Fruit fly (Drosophila melanogaster): Measurements from ENCODE around the gene HDAC6.

HDAC6 gene

DNA sequence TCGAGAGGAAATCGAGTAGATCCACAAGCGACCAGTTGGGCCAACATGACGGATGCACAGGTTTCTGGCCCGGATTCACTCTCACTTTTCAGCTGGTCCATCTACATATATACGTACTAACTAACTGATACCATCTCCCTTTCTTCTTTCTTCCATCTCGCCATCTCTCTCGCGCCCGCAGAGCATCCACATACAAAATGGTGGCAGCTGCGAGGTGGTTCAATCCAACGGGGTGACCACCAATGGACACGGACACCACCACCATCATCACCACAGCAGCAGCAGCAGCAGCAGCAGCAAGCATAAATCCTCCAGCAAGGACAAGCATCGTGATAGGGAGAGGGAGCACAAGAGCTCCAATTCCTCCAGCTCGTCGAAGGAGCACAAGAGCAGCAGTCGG lies 12.1 kb upstream of the HDAC6 start:
- TF ChIP-seq Snoo (tag; optimal IDR thresholded peaks at IDR 0.05), result no peak
- no peak for TF ChIP-seq Pif1B (GFP tag; optimal IDR thresholded peaks at IDR 0.05)
- no peak for TF ChIP-seq gl (tag; optimal IDR thresholded peaks at IDR 0.05)
- TF ChIP-seq CG4496 (GFP tag; IDR thresholded peaks at IDR 0.05), result no peak

DNA sequence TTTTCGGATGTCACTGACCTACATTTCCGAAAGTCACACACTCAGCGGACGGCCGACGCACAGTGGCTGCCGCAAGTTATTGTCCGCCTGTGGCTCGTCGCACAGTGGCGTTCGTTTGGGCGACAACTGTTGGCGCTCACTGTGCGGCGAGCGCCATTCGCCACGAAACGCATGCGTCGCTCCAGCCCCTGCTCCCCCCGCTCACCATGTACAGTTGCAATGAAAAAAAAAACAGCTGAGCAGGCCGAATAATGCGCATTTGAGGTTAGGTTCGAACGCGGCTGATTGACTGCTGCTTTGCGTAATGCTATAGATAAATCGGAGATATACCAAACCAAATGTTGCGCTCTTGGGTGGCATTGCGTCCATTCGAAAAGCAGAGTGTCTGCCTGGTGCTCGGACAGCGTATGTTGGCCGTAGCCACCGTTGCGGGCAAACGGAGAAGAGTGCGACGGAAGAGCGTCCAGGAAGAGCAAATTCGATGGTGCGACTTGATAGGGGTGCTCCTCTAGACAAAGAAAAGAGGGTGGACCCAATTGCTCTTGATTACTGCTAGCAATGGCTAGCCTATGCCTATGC lies 9.7 kb upstream of the HDAC6 start:
- TF ChIP-seq CG8301 (tag; optimal IDR thresholded peaks at IDR 0.05) (peak; percentile 40), CG14655 (GFP tag; optimal IDR thresholded peaks at IDR 0.05) (no peak), D1 (tag; optimal IDR thresholded peaks at IDR 0.05) (no peak), CG17806 (tag; optimal IDR thresholded peaks at IDR 0.05) (peak; percentile 57), CG4496 (GFP tag; IDR thresholded peaks at IDR 0.05) (peak; percentile 94), CG12605 (GFP tag; IDR thresholded peaks at IDR 0.05) (peak; percentile 81), Pif1A (GFP tag; optimal IDR thresholded peaks at IDR 0.05) (peak; percentile 68), CG32121 (GFP tag; IDR thresholded peaks at IDR 0.05) (peak; percentile 89), CG15710 (tag; optimal IDR thresholded peaks at IDR 0.05) (peak; percentile 37), Snoo (tag; optimal IDR thresholded peaks at IDR 0.05) (peak; percentile 76), EcR (GFP tag; optimal IDR thresholded peaks at IDR 0.05) (peak; percentile 88), Pif1B (GFP tag; optimal IDR thresholded peaks at IDR 0.05) (peak; percentile 57), CG10348 (GFP tag; IDR thresholded peaks at IDR 0.05) (peak; percentile 62; the same call in 1 of the 2 replicates), fd96Ca (GFP tag; IDR thresholded peaks at IDR 0.05) (peak; percentile 86), rn (GFP tag; IDR thresholded peaks at IDR 0.05) (peak; percentile 74), CG9948 (tag; optimal IDR thresholded peaks at IDR 0.05) (no peak), CG34367 (tag; optimal IDR thresholded peaks at IDR 0.05) (peak; percentile 35), CG13204 (GFP tag; optimal IDR thresholded peaks at IDR 0.05) (peak; percentile 66), gl (tag; optimal IDR thresholded peaks at IDR 0.05) (peak; percentile 41), Ets98B (GFP tag; IDR thresholded peaks at IDR 0.05) (peak; percentile 93), CG8159 (tag; optimal IDR thresholded peaks at IDR 0.05) (peak; percentile 76)

DNA sequence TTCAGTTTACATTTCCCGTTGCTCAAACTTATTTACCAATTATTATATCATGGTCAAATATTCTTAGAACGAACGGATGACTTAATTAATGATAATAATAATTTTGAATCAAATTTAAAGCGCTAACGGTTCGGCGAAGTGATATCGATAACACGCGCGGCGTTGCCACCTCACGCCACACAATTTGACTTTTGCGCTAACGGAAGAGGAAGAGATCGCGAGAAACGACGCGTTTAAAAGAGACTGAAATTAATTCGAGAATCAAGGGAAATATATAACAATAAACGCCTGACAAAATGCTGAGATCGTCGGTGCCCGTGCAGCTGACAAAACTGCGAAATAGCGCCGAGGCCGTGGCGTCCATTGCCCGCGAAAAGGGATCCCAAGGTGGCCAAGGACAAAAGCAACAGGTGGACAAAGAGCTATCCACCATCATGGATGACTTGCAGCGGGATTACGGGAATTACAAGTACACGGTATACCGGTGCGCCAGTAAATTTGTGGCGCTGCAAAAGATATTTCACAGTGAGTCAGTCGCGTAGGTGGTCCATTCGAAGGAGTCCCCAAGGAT lies 4.9 kb upstream of the HDAC6 start, which contains the start of gene dah:
Gene dah (plus strand): TSS at position 195 of the 571 bp plus-strand sequence.
- no peak for TF ChIP-seq CG34367 (tag; optimal IDR thresholded peaks at IDR 0.05)

DNA sequence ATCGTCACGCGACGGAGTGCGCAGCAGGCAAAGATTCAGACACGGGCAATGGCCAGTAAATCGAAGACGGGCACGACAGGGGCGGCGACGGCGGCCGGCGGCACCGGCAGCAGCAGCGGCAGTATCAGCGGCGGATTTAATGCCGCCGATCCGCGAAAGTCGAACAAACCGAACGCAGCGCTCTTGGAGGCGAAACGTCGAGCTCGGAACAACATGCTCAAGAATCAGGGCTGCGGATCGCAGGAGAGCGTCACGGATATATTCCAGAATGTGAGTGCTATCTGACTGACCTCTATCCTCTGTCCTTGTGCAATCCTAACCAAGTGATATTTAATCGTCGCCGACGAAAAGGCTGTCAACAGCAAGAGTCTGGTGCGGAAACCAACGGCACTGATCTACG lies 1.9 kb downstream of the HDAC6 start:
- TF ChIP-seq CG12605 (GFP tag; IDR thresholded peaks at IDR 0.05), result no peak
- no peak for TF ChIP-seq CG4496 (GFP tag; IDR thresholded peaks at IDR 0.05)
- no peak for TF ChIP-seq CG8159 (tag; optimal IDR thresholded peaks at IDR 0.05)
- TF ChIP-seq CG17806 (tag; optimal IDR thresholded peaks at IDR 0.05), result no peak
- peak; percentile 43 for TF ChIP-seq CG13204 (GFP tag; optimal IDR thresholded peaks at IDR 0.05)
- peak; percentile 10 for TF ChIP-seq EcR (GFP tag; optimal IDR thresholded peaks at IDR 0.05)
- no peak for TF ChIP-seq CG8301 (tag; optimal IDR thresholded peaks at IDR 0.05)
- no peak for TF ChIP-seq Pif1B (GFP tag; optimal IDR thresholded peaks at IDR 0.05)
- no peak for TF ChIP-seq D1 (tag; optimal IDR thresholded peaks at IDR 0.05)
- TF ChIP-seq CG14655 (GFP tag; optimal IDR thresholded peaks at IDR 0.05), result no peak
- TF ChIP-seq CG15710 (tag; optimal IDR thresholded peaks at IDR 0.05), result no peak

DNA sequence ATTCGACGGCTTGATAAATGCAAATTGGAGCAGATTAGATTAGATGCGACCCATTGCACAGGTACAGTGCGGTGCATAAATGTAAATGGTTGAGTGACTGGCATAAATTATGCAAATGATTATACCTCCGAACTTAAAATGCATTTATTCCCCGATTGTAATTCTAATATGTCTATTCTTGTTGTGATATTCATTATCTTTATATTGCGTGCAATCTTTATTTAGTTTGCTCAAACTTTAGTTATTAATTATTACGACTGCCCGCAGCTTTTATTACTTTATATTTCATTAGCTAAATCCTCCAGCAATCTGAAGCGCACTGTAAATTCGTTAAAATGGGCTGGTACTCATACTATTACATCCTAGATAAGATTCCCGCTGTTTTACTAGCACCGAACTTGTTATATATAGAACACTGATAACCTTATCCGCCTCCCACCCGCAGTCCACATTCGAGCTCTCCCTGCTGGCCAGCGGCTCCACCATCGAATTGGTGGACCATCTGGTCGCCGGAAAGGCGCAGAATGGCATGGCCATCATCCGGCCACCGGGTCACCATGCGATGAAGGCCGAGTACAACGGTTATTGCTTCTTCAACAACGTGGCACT lies 2.8 kb downstream of the HDAC6 start:
- no peak for TF ChIP-seq Snoo (tag; optimal IDR thresholded peaks at IDR 0.05)
- TF ChIP-seq CG32121 (GFP tag; IDR thresholded peaks at IDR 0.05), result no peak
- no peak for TF ChIP-seq CG8159 (tag; optimal IDR thresholded peaks at IDR 0.05)
- no peak for TF ChIP-seq CG10348 (GFP tag; IDR thresholded peaks at IDR 0.05)
- TF ChIP-seq CG4496 (GFP tag; IDR thresholded peaks at IDR 0.05), result no peak
- TF ChIP-seq CG13204 (GFP tag; optimal IDR thresholded peaks at IDR 0.05), result no peak
- no peak for TF ChIP-seq CG8301 (tag; optimal IDR thresholded peaks at IDR 0.05)
- no peak for TF ChIP-seq CG12605 (GFP tag; IDR thresholded peaks at IDR 0.05)
- no peak for TF ChIP-seq D1 (tag; optimal IDR thresholded peaks at IDR 0.05)
- no peak for TF ChIP-seq EcR (GFP tag; optimal IDR thresholded peaks at IDR 0.05)
- TF ChIP-seq Pif1A (GFP tag; optimal IDR thresholded peaks at IDR 0.05), result no peak
- TF ChIP-seq fd96Ca (GFP tag; IDR thresholded peaks at IDR 0.05), result no peak
- TF ChIP-seq CG14655 (GFP tag; optimal IDR thresholded peaks at IDR 0.05), result no peak
- TF ChIP-seq CG9948 (tag; optimal IDR thresholded peaks at IDR 0.05), result no peak
- no peak for TF ChIP-seq CG34367 (tag; optimal IDR thresholded peaks at IDR 0.05)
- no peak for TF ChIP-seq CG17806 (tag; optimal IDR thresholded peaks at IDR 0.05)
- no peak for TF ChIP-seq rn (GFP tag; IDR thresholded peaks at IDR 0.05)
- no peak for TF ChIP-seq Pif1B (GFP tag; optimal IDR thresholded peaks at IDR 0.05)
- TF ChIP-seq Ets98B (GFP tag; IDR thresholded peaks at IDR 0.05), result no peak

DNA sequence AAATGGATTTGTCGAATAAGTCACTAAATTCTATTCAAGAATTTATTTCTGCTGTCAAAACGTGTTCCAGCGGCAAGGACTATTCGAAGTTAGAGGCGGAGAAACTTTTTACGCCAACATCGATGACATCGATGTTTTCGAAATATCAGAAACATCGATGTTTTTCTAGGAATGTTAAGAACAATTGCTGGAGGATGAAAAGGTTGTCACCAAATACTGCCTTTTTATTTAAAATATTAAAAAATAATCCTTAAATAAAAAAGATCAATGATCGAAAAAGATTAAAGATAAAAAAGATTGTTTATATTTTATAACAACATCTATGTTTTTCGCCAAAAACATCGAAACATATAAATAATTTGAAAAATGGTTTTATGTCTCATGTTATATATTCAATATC lies 8.9 kb downstream of the HDAC6 start, which contains the start of gene CG9123:
Gene CG9123 (minus strand): TSS at position 101 of the 400 bp plus-strand sequence.
- TF ChIP-seq CG13204 (GFP tag; optimal IDR thresholded peaks at IDR 0.05) (no peak), CG8159 (tag; optimal IDR thresholded peaks at IDR 0.05) (no peak), EcR (GFP tag; optimal IDR thresholded peaks at IDR 0.05) (no peak), Pif1A (GFP tag; optimal IDR thresholded peaks at IDR 0.05) (no peak), Snoo (tag; optimal IDR thresholded peaks at IDR 0.05) (no peak), CG17806 (tag; optimal IDR thresholded peaks at IDR 0.05) (no peak), CG9948 (tag; optimal IDR thresholded peaks at IDR 0.05) (no peak), CG32121 (GFP tag; IDR thresholded peaks at IDR 0.05) (no peak), CG15710 (tag; optimal IDR thresholded peaks at IDR 0.05) (no peak), CG12605 (GFP tag; IDR thresholded peaks at IDR 0.05) (no peak), Ets98B (GFP tag; IDR thresholded peaks at IDR 0.05) (no peak), Pif1B (GFP tag; optimal IDR thresholded peaks at IDR 0.05) (no peak), gl (tag; optimal IDR thresholded peaks at IDR 0.05) (no peak), fd96Ca (GFP tag; IDR thresholded peaks at IDR 0.05) (no peak), CG4496 (GFP tag; IDR thresholded peaks at IDR 0.05) (no peak), D1 (tag; optimal IDR thresholded peaks at IDR 0.05) (no peak)
